Worm (Caenorhabditis elegans): ENCODE measurements around the gene F57F4.2.
A peak's percentile ranks its signal among the peaks of the same experiment; 100 is the strongest.

F57F4.2 gene

DNA sequence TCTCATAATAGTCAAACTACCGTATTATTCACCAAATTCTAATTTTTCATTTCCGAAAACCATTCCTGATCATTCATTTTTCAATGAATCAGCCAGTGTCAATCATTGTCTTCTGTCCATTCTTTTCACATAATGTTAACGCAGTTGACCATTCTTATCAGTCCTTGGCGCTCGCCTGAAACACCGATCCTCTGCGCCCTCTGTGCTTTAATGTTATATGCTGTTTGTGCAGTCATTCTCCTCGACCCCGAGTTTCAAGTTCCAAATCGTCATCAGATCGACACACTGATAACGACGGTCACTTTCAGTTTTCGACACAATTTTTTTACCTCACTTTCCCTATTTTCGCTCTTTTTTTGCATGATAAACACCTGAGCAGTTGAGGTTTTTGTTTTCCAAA, 42.6 kb downstream of the F57F4.2 start (continued):
- TF ChIP-seq jun-1 (tag; optimal IDR thresholded peaks at IDR 0.05) (no peak), mdl-1 (tag; optimal IDR thresholded peaks at IDR 0.05) (no peak), unc-30 (tag; optimal IDR thresholded peaks at IDR 0.05) (no peak), rnt-1 (tag; optimal IDR thresholded peaks at IDR 0.05) (no peak), ceh-82 (tag; optimal IDR thresholded peaks at IDR 0.05) (no peak), blmp-1 (tag; optimal IDR thresholded peaks at IDR 0.05) (no peak), lin-35 (GFP tag; optimal IDR thresholded peaks at IDR 0.05) (peak in 1 of 2 experiments; percentile 49), fkh-4 (tag; optimal IDR thresholded peaks at IDR 0.05; ENCODE audit: borderline replicate concordance) (no peak), vab-15 (tag; optimal IDR thresholded peaks at IDR 0.05) (no peak), fkh-8 (tag; optimal IDR thresholded peaks at IDR 0.05) (no peak), elt-2 (tag; optimal IDR thresholded peaks at IDR 0.05) (peak; percentile 70), lsy-2 (tag; optimal IDR thresholded peaks at IDR 0.05) (no peak), C16A3.4 (tag; optimal IDR thresholded peaks at IDR 0.05) (no peak), pax-3 (tag; optimal IDR thresholded peaks at IDR 0.05) (no peak), nhr-90 (tag; optimal IDR thresholded peaks at IDR 0.05; ENCODE audit: poor library complexity) (peak; percentile 5), elt-3 (tag; optimal IDR thresholded peaks at IDR 0.05) (no peak), zip-4 (GFP tag; optimal IDR thresholded peaks at IDR 0.05) (no peak)

DNA sequence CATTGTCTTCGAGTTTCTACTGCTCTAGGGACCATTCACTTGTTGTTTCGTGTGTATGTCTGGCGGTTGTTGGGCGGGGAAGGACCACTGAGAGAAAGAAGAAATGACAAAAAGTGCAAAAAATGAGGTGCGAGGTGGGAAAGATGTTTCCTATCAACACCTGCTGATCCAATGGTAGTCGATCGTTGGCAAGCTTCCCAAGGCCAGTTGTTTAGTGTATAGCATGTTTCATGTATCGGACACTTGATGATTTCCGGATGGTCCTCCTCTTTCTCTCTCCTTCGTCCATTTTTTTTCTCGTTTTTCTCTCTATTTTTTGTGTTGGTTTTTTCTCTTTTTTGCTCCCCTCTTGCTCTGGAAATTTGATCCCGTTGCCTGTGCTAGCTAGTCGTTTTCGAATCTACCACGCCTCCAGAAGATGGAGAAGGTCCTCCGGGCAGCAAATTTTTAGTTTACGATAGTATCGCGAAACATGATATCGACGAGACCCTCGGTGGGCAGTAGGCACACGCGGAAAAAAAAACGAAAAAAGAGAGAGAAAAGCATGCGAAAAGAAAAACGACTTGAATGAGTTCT, 43.4 kb downstream of the F57F4.2 start:
- TF ChIP-seq fos-1 (tag; optimal IDR thresholded peaks at IDR 0.05): no peak
- TF ChIP-seq nhr-84 (tag; optimal IDR thresholded peaks at IDR 0.05): no peak
- TF ChIP-seq efl-1 (optimal IDR thresholded peaks at IDR 0.05): no peak
- TF ChIP-seq efl-1 (GFP tag; optimal IDR thresholded peaks at IDR 0.05 in 1 of 2): peak in 1 of 2 experiments; percentile 10
- no peak for TF ChIP-seq mep-1 (tag; optimal IDR thresholded peaks at IDR 0.05)
- peak; percentile 18 for TF ChIP-seq rnt-1 (tag; optimal IDR thresholded peaks at IDR 0.05)
- no peak for TF ChIP-seq dpl-1 (GFP tag; optimal IDR thresholded peaks at IDR 0.05)
- peak in 1 of 2 experiments; percentile 19 for TF ChIP-seq lsy-2 (tag; optimal IDR thresholded peaks at IDR 0.05)
- TF ChIP-seq unc-98 (GFP tag; IDR thresholded peaks at IDR 0.05): no peak
- no peak for TF ChIP-seq unc-86 (tag; optimal IDR thresholded peaks at IDR 0.05)
- TF ChIP-seq ceh-63 (GFP tag; optimal IDR thresholded peaks at IDR 0.05): no peak
- no peak for TF ChIP-seq nhr-12 (tag; optimal IDR thresholded peaks at IDR 0.05)
- TF ChIP-seq nhr-71 (tag; optimal IDR thresholded peaks at IDR 0.05): peak; percentile 51
- peak; percentile 63 for TF ChIP-seq lin-14 (GFP tag; optimal IDR thresholded peaks at IDR 0.05)
- TF ChIP-seq ceh-82 (tag; optimal IDR thresholded peaks at IDR 0.05): peak in 1 of 3 experiments; percentile 3
- TF ChIP-seq lir-3 (tag; optimal IDR thresholded peaks at IDR 0.05; ENCODE audit: poor library complexity): no peak
- peak; percentile 80 for TF ChIP-seq dsc-1 (tag; optimal IDR thresholded peaks at IDR 0.05)
- TF ChIP-seq tbx-2 (tag; optimal IDR thresholded peaks at IDR 0.05): peak; percentile 8
- no peak for TF ChIP-seq nhr-76 (tag; optimal IDR thresholded peaks at IDR 0.05)
- peak; percentile 39 for TF ChIP-seq unc-130 (tag; optimal IDR thresholded peaks at IDR 0.05)
- TF ChIP-seq elt-3 (tag; optimal IDR thresholded peaks at IDR 0.05): no peak
- TF ChIP-seq fkh-4 (tag; optimal IDR thresholded peaks at IDR 0.05; ENCODE audit: borderline replicate concordance): peak; percentile 40

DNA sequence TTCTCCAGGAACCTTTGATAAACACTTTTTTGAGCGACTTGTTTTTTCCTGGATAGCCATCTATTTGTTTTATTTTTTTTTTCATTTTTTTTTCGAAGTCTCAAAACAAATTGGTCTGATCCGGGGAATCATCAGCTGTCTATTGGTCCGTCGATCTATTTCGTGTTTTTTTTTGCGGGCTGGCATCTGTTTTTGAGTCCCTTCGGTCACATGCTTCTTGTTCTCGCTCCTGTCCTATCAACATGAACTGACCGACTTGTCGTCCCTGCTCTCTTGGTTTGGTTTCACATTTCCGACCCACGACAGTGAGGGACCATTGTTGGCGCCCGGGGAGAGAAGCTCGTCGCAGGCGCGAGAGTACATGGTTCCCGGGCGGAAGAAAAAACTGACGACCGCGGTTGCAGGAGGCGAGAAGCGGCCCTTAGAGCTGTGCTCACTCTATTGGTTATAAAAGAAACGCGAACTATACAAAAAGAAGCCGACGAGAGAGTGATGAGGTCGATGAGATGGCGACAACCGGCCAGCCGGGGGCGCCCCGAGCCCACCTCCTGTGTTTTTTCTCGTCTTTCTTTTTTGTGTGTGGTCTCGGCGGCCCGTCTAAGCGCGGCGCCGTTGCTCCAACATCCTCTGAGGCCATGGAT, 44.9 kb downstream of the F57F4.2 start:
- TF ChIP-seq C04F5.9 (tag; optimal IDR thresholded peaks at IDR 0.05) (no peak), lin-14 (GFP tag; optimal IDR thresholded peaks at IDR 0.05) (peak; percentile 57), nhr-19 (GFP tag; conservative IDR thresholded peaks at IDR 0.05) (0 out of 2 replicates have a peak, but pooled peaks have one; percentile 3), ets-5 (GFP tag; IDR thresholded peaks at IDR 0.05) (no peak), dsc-1 (tag; optimal IDR thresholded peaks at IDR 0.05) (peak; percentile 57), nhr-85 (tag) (no peak), snu-23 (GFP tag; optimal IDR thresholded peaks at IDR 0.05) (no peak), nhr-71 (tag; optimal IDR thresholded peaks at IDR 0.05) (peak; percentile 39), ceh-8 (GFP tag; optimal IDR thresholded peaks at IDR 0.05) (no peak), lsy-2 (tag; optimal IDR thresholded peaks at IDR 0.05) (peak in 1 of 2 experiments; percentile 7), rnt-1 (tag; optimal IDR thresholded peaks at IDR 0.05) (peak; percentile 67), hlh-17 (GFP tag; optimal IDR thresholded peaks at IDR 0.05; ENCODE audit: borderline replicate concordance) (no peak), nhr-90 (tag; optimal IDR thresholded peaks at IDR 0.05; ENCODE audit: poor library complexity) (no peak)

Measured in whole organism, L1 larva.